Worm (Caenorhabditis elegans) whole organism, L1 larva: ENCODE data around the gene swt-1.

ENCODE experiments used
- C04F5.9 ChIP-seq: sonication (generic microtip); optimal IDR thresholded peaks from 2 replicates; lab custom pipeline; 2016; ENCODE audit warnings: missing genetic modification characterization, missing compliant biosample characterization
- C16A3.4 ChIP-seq: fragments of 150-350 bp; optimal IDR thresholded peaks from 2 replicates; lab custom pipeline; 2014; ENCODE audit warnings: missing biosample characterization, missing genetic modification characterization
- C34B4.2 ChIP-seq: sonication (generic microtip); optimal IDR thresholded peaks from 2 replicates; lab custom pipeline; 2017; ENCODE audit warnings: mild to moderate bottlenecking, missing genetic modification characterization, missing compliant biosample characterization
- aha-1 ChIP-seq: fragments of 150-350 bp; optimal IDR thresholded peaks from 2 replicates; lab custom pipeline; 2014; ENCODE audit warnings: missing biosample characterization, missing genetic modification characterization
- aly-2 ChIP-seq: fragments of 150-350 bp; optimal IDR thresholded peaks from 2 replicates; lab custom pipeline; 2014; ENCODE audit warnings: missing biosample characterization, missing genetic modification characterization
- blmp-1 ChIP-seq: fragments of 150-350 bp; optimal IDR thresholded peaks from 2 replicates; lab custom pipeline; 2014; ENCODE audit warnings: missing biosample characterization, missing genetic modification characterization
- ceh-63 ChIP-seq: fragments of 200-800 bp; sonication (Bioruptor generic); optimal IDR thresholded peaks from 2 replicates; lab custom pipeline; 2018; ENCODE audit warnings: mild to moderate bottlenecking, missing genetic modification characterization, missing compliant biosample characterization
- ceh-8 ChIP-seq: fragments of 200-800 bp; sonication (Bioruptor generic); optimal IDR thresholded peaks from 2 replicates; lab custom pipeline; 2018; ENCODE audit warnings: mild to moderate bottlenecking, missing genetic modification characterization, moderate library complexity, missing compliant biosample characterization
- ceh-88 ChIP-seq: fragments of 200-800 bp; sonication (Bioruptor generic); IDR thresholded peaks from 2 replicates; pipeline ENCODE4 v1.3.6; 2022; ENCODE audit warnings: missing genetic modification characterization, missing compliant biosample characterization
- ceh-90 ChIP-seq: sonication (generic microtip); optimal IDR thresholded peaks from 2 replicates; lab custom pipeline; 2016; ENCODE audit warnings: missing genetic modification characterization, missing compliant biosample characterization
- dpl-1 ChIP-seq, 3 experiments: fragments of 150-350 bp in 2 of 3; sonication (generic microtip) in 1 of 3; optimal IDR thresholded peaks; 2 replicates each; lab custom pipeline; 2014 to 2017; ENCODE audit warnings: missing biosample characterization in 3 of 3, missing genetic modification characterization in 3 of 3, missing genetic modification reagents in 3 of 3
- efl-3 ChIP-seq: fragments of 200-800 bp; sonication (Bioruptor generic); optimal IDR thresholded peaks from 2 replicates; lab custom pipeline; 2018; ENCODE audit warnings: mild to moderate bottlenecking, missing genetic modification characterization, missing compliant biosample characterization
- egl-13 ChIP-seq: sonication (generic microtip); optimal IDR thresholded peaks from 2 replicates; lab custom pipeline; 2016; ENCODE audit warnings: missing genotype, missing genetic modification reagents, missing genetic modification characterization, missing compliant biosample characterization
- egl-27 ChIP-seq, 2 experiments: fragments of 150-350 bp in 1 of 2; sonication (generic microtip); optimal IDR thresholded peaks; 3 replicates each; lab custom pipeline; 2017 to 2018; ENCODE audit warnings: missing biosample characterization in 2 of 2, missing genetic modification characterization in 2 of 2, missing genetic modification reagents in 2 of 2
- elt-3 ChIP-seq, 6 experiments: fragments of 150-350 bp in 1 of 6; sonication (generic microtip); optimal IDR thresholded peaks; 2 replicates each; lab custom pipeline; 2017 to 2018; ENCODE audit warnings: missing biosample characterization in 6 of 6, missing genetic modification characterization in 6 of 6, inconsistent platforms in 1 of 6
- ets-5 ChIP-seq: fragments of 200-800 bp; sonication (Bioruptor generic); IDR thresholded peaks from 2 replicates; pipeline ENCODE4 v1.3.6; 2022; ENCODE audit warnings: missing genetic modification characterization, missing compliant biosample characterization
- fkh-10 ChIP-seq: sonication (generic microtip); optimal IDR thresholded peaks from 2 replicates; lab custom pipeline; 2017; ENCODE audit warnings: missing biosample characterization, missing genetic modification reagents, missing genetic modification characterization
- fkh-8 ChIP-seq: sonication (generic microtip); optimal IDR thresholded peaks from 2 replicates; lab custom pipeline; 2016; ENCODE audit warnings: mild to moderate bottlenecking, missing genetic modification characterization, missing compliant biosample characterization
- fos-1 ChIP-seq: fragments of 150-350 bp; optimal IDR thresholded peaks from 2 replicates; lab custom pipeline; 2014; ENCODE audit warnings: missing biosample characterization, missing genetic modification characterization
- grh-1 ChIP-seq: fragments of 200-800 bp; sonication (Bioruptor generic); IDR thresholded peaks from 2 replicates; pipeline ENCODE4 v1.3.6; 2022; ENCODE audit warnings: missing genetic modification reagents, missing genetic modification characterization, missing compliant biosample characterization
- hlh-17 ChIP-seq: fragments of 200-800 bp; sonication (Bioruptor generic); optimal IDR thresholded peaks from 2 replicates; lab custom pipeline; 2018; ENCODE audit warnings: missing genetic modification characterization, mild to moderate bottlenecking, missing compliant biosample characterization, moderate library complexity, borderline replicate concordance
- hlh-4 ChIP-seq: sonication (generic microtip); optimal IDR thresholded peaks from 2 replicates; lab custom pipeline; 2016; ENCODE audit warnings: mild to moderate bottlenecking, missing genetic modification characterization, missing compliant biosample characterization
- hpl-2 ChIP-seq: fragments of 150-350 bp; optimal IDR thresholded peaks from 2 replicates; lab custom pipeline; 2014; ENCODE audit warnings: missing biosample characterization, missing genetic modification reagents, missing genetic modification characterization
- lin-13 ChIP-seq: fragments of 150-350 bp; optimal IDR thresholded peaks from 2 replicates; lab custom pipeline; 2014; ENCODE audit warnings: missing biosample characterization, missing genetic modification reagents, missing genetic modification characterization
- lin-14 ChIP-seq: fragments of 200-800 bp; sonication (Bioruptor generic); optimal IDR thresholded peaks from 2 replicates; lab custom pipeline; 2018; ENCODE audit warnings: mild to moderate bottlenecking, missing genetic modification characterization, moderate library complexity, missing compliant biosample characterization
- lin-39 ChIP-seq: fragments of 150-350 bp; optimal IDR thresholded peaks from 2 replicates; lab custom pipeline; 2014; ENCODE audit warnings: missing biosample characterization, missing genetic modification reagents, missing genetic modification characterization
- lir-3 ChIP-seq: sonication (generic microtip); optimal IDR thresholded peaks from 2 replicates; lab custom pipeline; 2016; ENCODE audit warnings: mild to moderate bottlenecking, missing genetic modification characterization, moderate library complexity, missing compliant biosample characterization; ENCODE audit not compliant: poor library complexity
- lsy-2 ChIP-seq, 2 experiments: fragments of 150-350 bp; optimal IDR thresholded peaks; 2 replicates each; lab custom pipeline; 2014; ENCODE audit warnings: missing biosample characterization in 2 of 2, missing genetic modification characterization in 2 of 2
- mab-9 ChIP-seq: fragments of 200-800 bp; sonication (Bioruptor generic); IDR thresholded peaks from 2 replicates; pipeline ENCODE4 v1.3.6; 2022; ENCODE audit warnings: missing genetic modification reagents, missing genetic modification characterization, missing compliant biosample characterization
- mep-1 ChIP-seq: fragments of 150-350 bp; optimal IDR thresholded peaks from 2 replicates; lab custom pipeline; 2014; ENCODE audit warnings: missing biosample characterization, missing genetic modification characterization
- nhr-12 ChIP-seq: sonication (generic microtip); optimal IDR thresholded peaks from 2 replicates; lab custom pipeline; 2017; ENCODE audit warnings: missing biosample characterization, missing genetic modification characterization
- nhr-237 ChIP-seq: fragments of 150-350 bp; optimal IDR thresholded peaks from 2 replicates; lab custom pipeline; 2014; ENCODE audit warnings: missing biosample characterization, missing genetic modification characterization
- nhr-28 ChIP-seq: fragments of 150-350 bp; optimal IDR thresholded peaks from 2 replicates; lab custom pipeline; 2014; ENCODE audit warnings: missing biosample characterization, missing genetic modification characterization
- nhr-84 ChIP-seq: sonication (generic microtip); optimal IDR thresholded peaks from 2 replicates; lab custom pipeline; 2017; ENCODE audit warnings: missing biosample characterization, missing genetic modification characterization
- nhr-85 ChIP-seq: sonication (generic microtip); peaks from one replicate; lab custom pipeline; 2016; ENCODE audit warnings: missing genetic modification characterization, inconsistent platforms, missing compliant biosample characterization
- nhr-90 ChIP-seq: sonication (generic microtip); optimal IDR thresholded peaks from 2 replicates; lab custom pipeline; 2016; ENCODE audit warnings: mild to moderate bottlenecking, missing genetic modification characterization, missing compliant biosample characterization; ENCODE audit not compliant: poor library complexity
- pag-3 ChIP-seq: sonication (generic microtip); optimal IDR thresholded peaks from 2 replicates; lab custom pipeline; 2017; ENCODE audit warnings: missing genetic modification characterization, mild to moderate bottlenecking, missing compliant biosample characterization, antibody characterized with exemption, borderline replicate concordance; ENCODE audit not compliant: insufficient read depth
- pax-3 ChIP-seq: fragments of 200-800 bp; sonication (Bioruptor generic); optimal IDR thresholded peaks from 2 replicates; lab custom pipeline; 2018; ENCODE audit warnings: mild to moderate bottlenecking, missing genetic modification characterization, moderate library complexity, missing compliant biosample characterization
- rnt-1 ChIP-seq: sonication (generic microtip); optimal IDR thresholded peaks from 2 replicates; lab custom pipeline; 2016; ENCODE audit warnings: mild to moderate bottlenecking, missing genetic modification characterization, moderate library complexity, missing compliant biosample characterization
- snu-23 ChIP-seq: sonication (generic microtip); optimal IDR thresholded peaks from 2 replicates; lab custom pipeline; 2016; ENCODE audit warnings: missing genetic modification characterization, missing compliant biosample characterization
- sox-4 ChIP-seq: sonication (generic microtip); optimal IDR thresholded peaks from 2 replicates; lab custom pipeline; 2016; ENCODE audit warnings: missing genetic modification characterization, missing compliant biosample characterization
- sup-37 ChIP-seq: fragments of 200-800 bp; sonication (Bioruptor generic); optimal IDR thresholded peaks from 2 replicates; lab custom pipeline; 2018; ENCODE audit warnings: mild to moderate bottlenecking, missing genetic modification characterization, missing compliant biosample characterization
- tbx-2 ChIP-seq: sonication (generic microtip); optimal IDR thresholded peaks from 2 replicates; lab custom pipeline; 2016; ENCODE audit warnings: missing genetic modification characterization, missing compliant biosample characterization
- unc-130 ChIP-seq: fragments of 150-350 bp; optimal IDR thresholded peaks from 2 replicates; lab custom pipeline; 2017; ENCODE audit warnings: missing biosample characterization, missing genetic modification characterization, inconsistent platforms
- unc-62 ChIP-seq: fragments of 150-350 bp; optimal IDR thresholded peaks from 2 replicates; lab custom pipeline; 2014; ENCODE audit warnings: missing biosample characterization, missing genetic modification reagents, missing genetic modification characterization
- unc-98 ChIP-seq: fragments of 200-800 bp; sonication (Bioruptor generic); IDR thresholded peaks from 2 replicates; pipeline ENCODE4 v1.3.6; 2022; ENCODE audit warnings: missing genetic modification characterization, missing compliant biosample characterization
- xbp-1 ChIP-seq: sonication (generic microtip); optimal IDR thresholded peaks from 2 replicates; lab custom pipeline; 2016; ENCODE audit warnings: missing genetic modification characterization, missing compliant biosample characterization
- zag-1 ChIP-seq: fragments of 150-350 bp; optimal IDR thresholded peaks from 2 replicates; lab custom pipeline; 2014; ENCODE audit warnings: missing biosample characterization, missing genetic modification characterization

The swt-1 gene

DNA sequence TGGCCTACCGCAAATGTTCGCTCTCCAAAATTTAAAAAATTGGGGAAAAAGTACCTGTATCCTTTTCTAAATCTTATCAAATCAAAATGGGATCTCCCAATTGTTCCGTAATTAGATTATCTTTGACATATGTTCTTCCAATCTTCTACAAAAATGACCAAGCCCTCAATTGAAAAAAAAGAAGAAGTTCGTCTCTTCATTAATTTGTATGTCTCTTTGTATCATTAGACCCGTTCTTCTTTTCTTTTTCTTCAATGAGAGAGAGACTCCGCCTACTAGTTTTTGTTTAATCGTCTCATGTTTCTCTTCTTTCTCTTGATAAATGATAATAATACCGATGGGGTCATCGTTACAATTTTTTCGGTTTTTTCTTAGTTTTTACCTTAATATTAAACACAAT is 4.0 kb upstream of the swt-1 start:
- no peak for TF ChIP-seq nhr-237 (tag; lab: Kevin White, UChicago)
- peak; percentile 53 for TF ChIP-seq blmp-1
- no peak for TF ChIP-seq C04F5.9 (tag; lab: Kevin White, UChicago)
- TF ChIP-seq elt-3 (tag; optimal IDR thresholded peaks at IDR 0.05; lab: Kevin White, UChicago) = peak in 2 of 6 experiments; percentile 0 to 55
- no peak for TF ChIP-seq nhr-85 (tag; lab: Kevin White, UChicago)
- peak; percentile 27 for TF ChIP-seq lin-14 (GFP tag; lab: Kevin White, UChicago)
- no peak for TF ChIP-seq aly-2 (tag; lab: Kevin White, UChicago)
- TF ChIP-seq hpl-2 (GFP tag; lab: Kevin White, UChicago) = no peak
- TF ChIP-seq unc-62 (GFP tag; lab: Kevin White, UChicago) = no peak
- TF ChIP-seq mab-9 (GFP tag; lab: Robert Waterston, UW) = no peak
- TF ChIP-seq ceh-8 (GFP tag; lab: Kevin White, UChicago) = no peak
- no peak for TF ChIP-seq lsy-2 (tag; optimal IDR thresholded peaks at IDR 0.05; lab: Kevin White, UChicago)

- TF ChIP-seq lir-3 (tag; lab: Kevin White, UChicago) (no peak), tbx-2 (tag; lab: Kevin White, UChicago) (no peak), fos-1 (no peak), C34B4.2 (tag; lab: Kevin White, UChicago) (no peak)
Measured at ce11 chrIV:305101-305500, 2.2 kb upstream of the swt-1 start.

ce11 chrIV:306572-306971 is 733 bp upstream of the swt-1 start:
- TF ChIP-seq sox-4 (tag; lab: Kevin White, UChicago) (no peak), lin-39 (tag; lab: Kevin White, UChicago) (no peak), rnt-1 (tag; lab: Kevin White, UChicago) (peak; percentile 46), aha-1 (tag; lab: Kevin White, UChicago) (no peak), C34B4.2 (tag; lab: Kevin White, UChicago) (no peak), dpl-1 (GFP tag; optimal IDR thresholded peaks at IDR 0.05; lab: Kevin White, UChicago) (no peak), unc-98 (GFP tag; lab: Robert Waterston, UW) (no peak), ceh-8 (GFP tag; lab: Kevin White, UChicago) (no peak), zag-1 (tag; lab: Kevin White, UChicago) (no peak), nhr-28 (tag; lab: Kevin White, UChicago) (no peak), grh-1 (GFP tag; lab: Robert Waterston, UW) (no peak), snu-23 (GFP tag; lab: Kevin White, UChicago) (peak; percentile 36), sup-37 (no peak), lir-3 (tag; lab: Kevin White, UChicago) (no peak), egl-27 (tag; optimal IDR thresholded peaks at IDR 0.05; lab: Kevin White, UChicago) (no peak), ceh-90 (tag; lab: Kevin White, UChicago) (no peak), elt-3 (tag; optimal IDR thresholded peaks at IDR 0.05; lab: Kevin White, UChicago) (no peak), C16A3.4 (tag; lab: Kevin White, UChicago) (no peak), pax-3 (tag; lab: Kevin White, UChicago) (no peak), xbp-1 (no peak), nhr-84 (tag; lab: Kevin White, UChicago) (no peak), ceh-88 (GFP tag; lab: Robert Waterston, UW) (no peak), fkh-8 (tag; lab: Kevin White, UChicago) (no peak), pag-3 (tag; lab: Kevin White, UChicago) (no peak), lsy-2 (tag; optimal IDR thresholded peaks at IDR 0.05; lab: Kevin White, UChicago) (peak in 1 of 2 experiments; percentile 23), fkh-10 (GFP tag; lab: Kevin White, UChicago) (no peak), ceh-63 (GFP tag; lab: Kevin White, UChicago) (no peak), efl-3 (GFP tag; lab: Kevin White, UChicago) (no peak), ets-5 (GFP tag; lab: Robert Waterston, UW) (no peak), tbx-2 (tag; lab: Kevin White, UChicago) (no peak), nhr-85 (tag; lab: Kevin White, UChicago) (no peak), lin-13 (GFP tag; lab: Kevin White, UChicago) (no peak), mep-1 (tag; lab: Kevin White, UChicago) (no peak), egl-13 (no peak), nhr-90 (no peak), unc-62 (GFP tag; lab: Kevin White, UChicago) (no peak), unc-130 (tag; lab: Kevin White, UChicago) (no peak), hlh-4 (tag; lab: Kevin White, UChicago) (no peak), hlh-17 (no peak), nhr-12 (tag; lab: Kevin White, UChicago) (no peak)
